Fruit fly (Drosophila melanogaster): Measurements from ENCODE around the gene rha.
A peak's percentile ranks its signal among the peaks of the same experiment; 100 is the strongest.

The rha gene

DNA sequence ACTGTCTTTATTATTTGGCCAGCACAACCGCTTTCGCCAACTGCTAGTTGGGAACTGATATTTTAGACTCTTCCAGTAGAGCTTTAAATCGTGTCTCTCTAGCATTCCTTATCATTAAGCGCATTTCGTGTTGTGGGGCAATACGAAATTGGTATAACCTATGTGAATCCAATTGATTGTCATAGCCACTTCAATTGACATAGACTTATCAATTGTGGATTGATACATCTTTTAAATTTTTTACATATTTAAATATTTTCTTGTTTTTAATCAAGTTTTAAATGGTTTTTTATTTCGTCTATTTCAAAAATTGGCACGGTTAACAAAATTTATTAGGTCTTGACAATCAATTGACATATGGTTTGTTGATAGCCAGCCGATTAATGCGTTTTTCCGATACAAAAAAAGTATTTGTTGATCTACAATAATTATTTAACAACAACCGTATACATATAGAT is 40.5 kb upstream of the rha start, which contains the start of gene CG31288:
Gene CG31288 (minus strand): TSS at position 51 of the 458 bp plus-strand sequence.
- TF ChIP-seq net (GFP tag; optimal IDR thresholded peaks at IDR 0.05), result no peak
- TF ChIP-seq svp (GFP tag), result no peak
- TF ChIP-seq CG4318 (GFP tag; optimal IDR thresholded peaks at IDR 0.05), result no peak
- TF ChIP-seq CG34406 (GFP tag; optimal IDR thresholded peaks at IDR 0.05), result no peak
- no peak for TF ChIP-seq CG3919 (GFP tag; optimal IDR thresholded peaks at IDR 0.05)
- no peak for TF ChIP-seq CG10631 (GFP tag; optimal IDR thresholded peaks at IDR 0.05)
- no peak for TF ChIP-seq CG8119 (GFP tag; IDR thresholded peaks at IDR 0.05)
- no peak for TF ChIP-seq esn (GFP tag; optimal IDR thresholded peaks at IDR 0.05)
- TF ChIP-seq vri (GFP tag; optimal IDR thresholded peaks at IDR 0.05), result no peak
- TF ChIP-seq CG6854 (GFP tag; optimal IDR thresholded peaks at IDR 0.05), result no peak
- TF ChIP-seq CG6808 (GFP tag; optimal IDR thresholded peaks at IDR 0.05), result no peak
- TF ChIP-seq Met (GFP tag; optimal IDR thresholded peaks at IDR 0.05), result no peak
- no peak for TF ChIP-seq spab (GFP tag; optimal IDR thresholded peaks at IDR 0.05)
- no peak for TF ChIP-seq lz (GFP tag; optimal IDR thresholded peaks at IDR 0.05)
- TF ChIP-seq fd85E (GFP tag; optimal IDR thresholded peaks at IDR 0.05), result no peak
- no peak for TF ChIP-seq CG6163 (GFP tag; IDR thresholded peaks at IDR 0.05)
- TF ChIP-seq acj6 (GFP tag; optimal IDR thresholded peaks at IDR 0.05), result no peak
- no peak for TF ChIP-seq CG15336 (GFP tag; IDR thresholded peaks at IDR 0.05)
- TF ChIP-seq Ets96B (tag; optimal IDR thresholded peaks at IDR 0.05), result no peak

DNA sequence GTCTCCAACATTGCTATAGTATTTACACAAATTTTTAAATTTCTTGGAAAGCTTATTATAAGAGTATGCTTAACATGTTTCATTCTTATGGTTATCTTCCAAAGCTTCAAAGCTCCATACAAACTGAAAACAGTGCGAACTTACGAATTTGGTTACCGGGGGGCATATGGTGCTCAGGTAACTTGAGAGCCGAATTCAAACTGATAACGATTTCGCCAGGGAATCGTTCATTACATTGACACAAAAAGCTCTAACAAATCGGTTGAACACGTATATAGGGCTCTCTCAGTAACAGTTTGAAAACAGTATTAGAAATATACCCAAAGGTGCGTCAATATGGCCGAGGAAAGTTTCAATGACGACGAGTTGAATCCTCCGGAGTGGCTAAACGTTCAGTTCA is 39.5 kb upstream of the rha start, which contains the start of gene CG13659:
Gene CG13659 (plus strand): TSS at position 317 of the 400 bp plus-strand sequence.
- TF ChIP-seq vri (GFP tag; optimal IDR thresholded peaks at IDR 0.05), result peak; percentile 3
- TF ChIP-seq CG3032 (tag; optimal IDR thresholded peaks at IDR 0.05), result no peak

DNA sequence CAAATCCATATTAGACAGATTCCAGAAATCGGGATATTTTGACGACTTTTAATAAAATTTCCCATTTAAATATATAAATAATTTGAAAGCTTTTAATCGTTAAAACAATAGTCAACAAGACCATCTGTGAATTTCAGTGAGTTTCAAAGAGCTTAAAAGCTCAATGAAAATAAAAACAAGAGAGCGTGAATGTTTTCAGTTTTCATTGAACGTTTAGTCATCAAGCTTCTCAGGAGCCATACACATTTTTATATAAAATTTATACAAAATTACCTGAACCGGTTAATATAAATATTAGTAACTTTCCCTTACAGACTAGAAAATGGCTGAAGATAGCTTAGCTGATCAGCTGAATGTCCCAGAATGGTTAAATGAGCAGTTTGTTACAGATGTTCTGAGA is 37.8 kb upstream of the rha start, which contains the start of gene CG31370:
Gene CG31370 (plus strand): TSS at position 226 of the 400 bp plus-strand sequence.
- no peak for TF ChIP-seq CG6276 (GFP tag; optimal IDR thresholded peaks at IDR 0.05)
- no peak for TF ChIP-seq CG8319 (GFP tag; optimal IDR thresholded peaks at IDR 0.05)
- TF ChIP-seq CG6163 (GFP tag; IDR thresholded peaks at IDR 0.05), result no peak
- no peak for TF ChIP-seq CG34406 (GFP tag; optimal IDR thresholded peaks at IDR 0.05)
- TF ChIP-seq Eip75B (GFP tag; optimal IDR thresholded peaks at IDR 0.05), result no peak
- no peak for TF ChIP-seq OdsH (GFP tag; optimal IDR thresholded peaks at IDR 0.05)
- TF ChIP-seq achi (GFP tag; optimal IDR thresholded peaks at IDR 0.05), result no peak
- no peak for TF ChIP-seq CG6792 (GFP tag; optimal IDR thresholded peaks at IDR 0.05)
- no peak for TF ChIP-seq Sox15 (GFP tag; optimal IDR thresholded peaks at IDR 0.05)
- no peak for TF ChIP-seq fd85E (GFP tag; optimal IDR thresholded peaks at IDR 0.05)
- TF ChIP-seq CG10669 (GFP tag; optimal IDR thresholded peaks at IDR 0.05), result no peak
- no peak for TF ChIP-seq CG8632 (GFP tag; optimal IDR thresholded peaks at IDR 0.05)
- no peak for TF ChIP-seq Sox102F (GFP tag; optimal IDR thresholded peaks at IDR 0.05)
- no peak for TF ChIP-seq CG4318 (GFP tag; optimal IDR thresholded peaks at IDR 0.05)
- TF ChIP-seq spab (GFP tag; optimal IDR thresholded peaks at IDR 0.05), result no peak
- TF ChIP-seq lz (GFP tag; optimal IDR thresholded peaks at IDR 0.05), result no peak
- no peak for TF ChIP-seq eg (GFP tag; IDR thresholded peaks at IDR 0.05)
- TF ChIP-seq Eip78C (GFP tag), result no peak
- TF ChIP-seq CG3032 (tag; optimal IDR thresholded peaks at IDR 0.05), result no peak

DNA sequence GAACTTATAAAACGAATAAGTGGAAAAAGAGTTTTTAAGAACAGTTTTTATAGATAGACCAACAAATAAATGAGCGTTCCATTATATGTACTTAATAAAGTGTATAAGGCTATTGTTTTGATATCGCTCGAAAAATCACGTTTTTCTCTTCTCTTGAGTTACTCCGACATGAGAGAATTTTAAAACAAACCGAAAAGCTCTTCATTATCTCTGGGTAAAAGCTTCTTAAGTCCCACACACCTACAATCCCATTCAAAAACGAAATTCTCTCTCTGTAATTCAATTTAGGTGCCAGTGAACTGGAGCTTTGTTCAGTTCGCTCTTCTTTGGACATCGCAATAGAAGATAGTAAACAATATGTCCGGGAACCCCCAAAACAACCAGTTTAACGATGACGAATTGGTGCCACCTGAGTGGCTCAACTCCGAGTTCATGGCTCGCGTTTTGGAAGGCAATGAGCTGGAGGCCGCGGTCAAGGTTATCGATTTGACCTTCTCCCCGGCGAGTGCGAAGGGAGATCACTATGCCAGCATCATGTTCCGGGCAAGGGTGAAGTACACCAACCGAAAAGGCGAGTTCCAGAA is 36.1 kb upstream of the rha start, which contains the start of gene CG31436:
Gene CG31436 (plus strand): TSS at position 281 of the 584 bp plus-strand sequence.
- TF ChIP-seq svp (GFP tag), result peak; percentile 97
- no peak for TF ChIP-seq CG34406 (GFP tag; optimal IDR thresholded peaks at IDR 0.05)
- peak; percentile 45 for TF ChIP-seq fkh (GFP tag; optimal IDR thresholded peaks at IDR 0.05)
- TF ChIP-seq Smox (GFP tag; optimal IDR thresholded peaks at IDR 0.05), result no peak

Data from whole organism, prepupa.